Fruit fly (Drosophila melanogaster): ENCODE measurements around the gene CG32036.

DNA sequence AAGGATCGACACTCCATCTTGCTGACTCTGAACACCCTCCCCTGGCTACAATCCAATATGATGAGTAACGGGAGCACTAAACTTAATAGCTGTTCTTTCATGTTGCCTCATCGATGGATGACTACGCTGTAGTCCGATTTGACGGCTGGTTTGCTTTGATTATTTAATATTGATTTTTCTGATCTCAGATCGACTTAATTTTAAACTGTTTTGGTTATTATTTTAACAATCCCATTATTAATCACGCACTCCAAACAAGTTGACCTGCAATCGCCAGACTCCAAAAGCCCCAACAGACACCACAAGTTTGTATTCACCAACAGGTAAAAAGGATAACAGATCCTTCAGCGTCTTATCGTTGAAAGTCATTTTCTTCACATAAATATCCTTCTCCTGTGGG, 23.5 kb upstream of the CG32036 start, which contains the start of gene CG33703:
- no peak for TF ChIP-seq CTCF (optimal IDR thresholded peaks at IDR 0.05)
- no peak for TF ChIP-seq CG8478 (optimal IDR thresholded peaks at IDR 0.05)
